Worm (Caenorhabditis elegans) whole organism, L1 larva: ENCODE measurements around the gene C55C3.7.

ENCODE experiments used
- C16A3.4 ChIP-seq: fragments of 150-350 bp; optimal IDR thresholded peaks from 2 replicates; lab custom pipeline; 2014; ENCODE audit warnings: missing biosample characterization, missing genetic modification characterization
- Y116A8C.19 ChIP-seq: sonication (generic microtip); optimal IDR thresholded peaks from 2 replicates; lab custom pipeline; 2016; ENCODE audit warnings: missing compliant biosample characterization, missing genetic modification characterization, borderline replicate concordance
- alr-1 ChIP-seq: fragments of 200-800 bp; sonication (Bioruptor generic); optimal IDR thresholded peaks from 2 replicates; lab custom pipeline; 2018; ENCODE audit warnings: borderline replicate concordance, mild to moderate bottlenecking, missing genetic modification characterization, missing compliant biosample characterization
- aly-2 ChIP-seq: fragments of 150-350 bp; optimal IDR thresholded peaks from 2 replicates; lab custom pipeline; 2014; ENCODE audit warnings: missing biosample characterization, missing genetic modification characterization
- ceh-88 ChIP-seq: fragments of 200-800 bp; sonication (Bioruptor generic); IDR thresholded peaks from 2 replicates; pipeline ENCODE4 v1.3.6; 2022; ENCODE audit warnings: missing genetic modification characterization, missing compliant biosample characterization
- dpl-1 ChIP-seq, 3 experiments: fragments of 150-350 bp in 2 of 3; sonication (generic microtip) in 1 of 3; optimal IDR thresholded peaks; 2 replicates each; lab custom pipeline; 2014 to 2017; ENCODE audit warnings: missing biosample characterization in 3 of 3, missing genetic modification characterization in 3 of 3, missing genetic modification reagents in 3 of 3
- dsc-1 ChIP-seq: sonication (generic microtip); optimal IDR thresholded peaks from 2 replicates; lab custom pipeline; 2016; ENCODE audit warnings: mild to moderate bottlenecking, missing genetic modification characterization, missing compliant biosample characterization
- efl-1 ChIP-seq, 4 experiments: fragments of 150-350 bp; optimal IDR thresholded peaks in 3 of 4; peaks in 1 of 4; 1 replicate in 1 of 4; 2 replicates in 3 of 4; lab custom pipeline; 2014; ENCODE audit warnings: missing biosample characterization in 2 of 4, missing genetic modification characterization in 2 of 4, missing genetic modification reagents in 2 of 4
- egl-27 ChIP-seq, 2 experiments: fragments of 150-350 bp in 1 of 2; sonication (generic microtip); optimal IDR thresholded peaks; 3 replicates each; lab custom pipeline; 2017 to 2018; ENCODE audit warnings: missing biosample characterization in 2 of 2, missing genetic modification characterization in 2 of 2, missing genetic modification reagents in 2 of 2
- elt-2 ChIP-seq: sonication (generic microtip); optimal IDR thresholded peaks from 2 replicates; lab custom pipeline; 2016; ENCODE audit warnings: missing genetic modification characterization, mild to moderate bottlenecking, inconsistent platforms, missing compliant biosample characterization, missing genetic modification reagents
- ets-5 ChIP-seq: fragments of 200-800 bp; sonication (Bioruptor generic); IDR thresholded peaks from 2 replicates; pipeline ENCODE4 v1.3.6; 2022; ENCODE audit warnings: missing genetic modification characterization, missing compliant biosample characterization
- fkh-4 ChIP-seq: sonication (generic microtip); optimal IDR thresholded peaks from 2 replicates; lab custom pipeline; 2016; ENCODE audit warnings: missing compliant biosample characterization, missing genetic modification characterization, borderline replicate concordance
- fkh-8 ChIP-seq: sonication (generic microtip); optimal IDR thresholded peaks from 2 replicates; lab custom pipeline; 2016; ENCODE audit warnings: mild to moderate bottlenecking, missing genetic modification characterization, missing compliant biosample characterization
- grh-1 ChIP-seq: fragments of 200-800 bp; sonication (Bioruptor generic); IDR thresholded peaks from 2 replicates; pipeline ENCODE4 v1.3.6; 2022; ENCODE audit warnings: missing genetic modification reagents, missing genetic modification characterization, missing compliant biosample characterization
- hlh-17 ChIP-seq: fragments of 200-800 bp; sonication (Bioruptor generic); optimal IDR thresholded peaks from 2 replicates; lab custom pipeline; 2018; ENCODE audit warnings: missing genetic modification characterization, mild to moderate bottlenecking, missing compliant biosample characterization, moderate library complexity, borderline replicate concordance
- hlh-4 ChIP-seq: sonication (generic microtip); optimal IDR thresholded peaks from 2 replicates; lab custom pipeline; 2016; ENCODE audit warnings: mild to moderate bottlenecking, missing genetic modification characterization, missing compliant biosample characterization
- irx-1 ChIP-seq: sonication (generic microtip); optimal IDR thresholded peaks from 2 replicates; lab custom pipeline; 2016; ENCODE audit warnings: missing genetic modification characterization, missing compliant biosample characterization
- lin-14 ChIP-seq: fragments of 200-800 bp; sonication (Bioruptor generic); optimal IDR thresholded peaks from 2 replicates; lab custom pipeline; 2018; ENCODE audit warnings: mild to moderate bottlenecking, missing genetic modification characterization, moderate library complexity, missing compliant biosample characterization
- lin-35 ChIP-seq, 2 experiments: fragments of 150-350 bp; optimal IDR thresholded peaks; 2 replicates each; lab custom pipeline; 2014; ENCODE audit warnings: missing biosample characterization in 2 of 2, missing genetic modification characterization in 2 of 2, missing genetic modification reagents in 2 of 2
- lin-39 ChIP-seq: fragments of 150-350 bp; optimal IDR thresholded peaks from 2 replicates; lab custom pipeline; 2014; ENCODE audit warnings: missing biosample characterization, missing genetic modification reagents, missing genetic modification characterization
- lsy-2 ChIP-seq, 2 experiments: fragments of 150-350 bp; optimal IDR thresholded peaks; 2 replicates each; lab custom pipeline; 2014; ENCODE audit warnings: missing biosample characterization in 2 of 2, missing genetic modification characterization in 2 of 2
- mdl-1 ChIP-seq, 2 experiments: fragments of 150-350 bp; optimal IDR thresholded peaks; 2 replicates each; lab custom pipeline; 2014 to 2017; ENCODE audit warnings: missing biosample characterization in 2 of 2, missing genetic modification characterization in 2 of 2, inconsistent platforms in 1 of 2
- mep-1 ChIP-seq: fragments of 150-350 bp; optimal IDR thresholded peaks from 2 replicates; lab custom pipeline; 2014; ENCODE audit warnings: missing biosample characterization, missing genetic modification characterization
- nhr-19 ChIP-seq: fragments of 200-800 bp; sonication (Bioruptor generic); conservative IDR thresholded peaks from 2 replicates; pipeline ENCODE4 v1.3.6; 2022; ENCODE audit warnings: missing genetic modification characterization, missing compliant biosample characterization
- nhr-20 ChIP-seq: sonication (generic microtip); optimal IDR thresholded peaks from 2 replicates; lab custom pipeline; 2016; ENCODE audit warnings: mild to moderate bottlenecking, missing genetic modification characterization, missing compliant biosample characterization
- nhr-237 ChIP-seq: fragments of 150-350 bp; optimal IDR thresholded peaks from 2 replicates; lab custom pipeline; 2014; ENCODE audit warnings: missing biosample characterization, missing genetic modification characterization
- nhr-47 ChIP-seq: sonication (generic microtip); optimal IDR thresholded peaks from 2 replicates; lab custom pipeline; 2016; ENCODE audit warnings: mild to moderate bottlenecking, missing genetic modification characterization, moderate library complexity, missing compliant biosample characterization
- nhr-71 ChIP-seq: sonication (generic microtip); optimal IDR thresholded peaks from 2 replicates; lab custom pipeline; 2016; ENCODE audit warnings: mild to moderate bottlenecking, missing genetic modification characterization, moderate library complexity, missing compliant biosample characterization
- nhr-77 ChIP-seq: fragments of 150-350 bp; optimal IDR thresholded peaks from 2 replicates; lab custom pipeline; 2014; ENCODE audit warnings: missing biosample characterization, missing genetic modification characterization
- nhr-85 ChIP-seq: sonication (generic microtip); peaks from one replicate; lab custom pipeline; 2016; ENCODE audit warnings: missing genetic modification characterization, inconsistent platforms, missing compliant biosample characterization
- sptf-1 ChIP-seq: fragments of 150-350 bp; optimal IDR thresholded peaks from 2 replicates; lab custom pipeline; 2014; ENCODE audit warnings: missing biosample characterization, missing genetic modification characterization
- swsn-7 ChIP-seq: sonication (generic microtip); optimal IDR thresholded peaks from 2 replicates; lab custom pipeline; 2016; ENCODE audit warnings: missing genetic modification characterization, missing compliant biosample characterization
- unc-86 ChIP-seq: sonication (generic microtip); optimal IDR thresholded peaks from 2 replicates; lab custom pipeline; 2016; ENCODE audit warnings: missing genetic modification characterization, missing compliant biosample characterization
- unc-98 ChIP-seq: fragments of 200-800 bp; sonication (Bioruptor generic); IDR thresholded peaks from 2 replicates; pipeline ENCODE4 v1.3.6; 2022; ENCODE audit warnings: missing genetic modification characterization, missing compliant biosample characterization
- xbp-1 ChIP-seq: sonication (generic microtip); optimal IDR thresholded peaks from 2 replicates; lab custom pipeline; 2016; ENCODE audit warnings: missing genetic modification characterization, missing compliant biosample characterization

C55C3.7 gene

ce11 chrIV:5662886-5663285 is 19.6 kb downstream of the C55C3.7 start:
- peak; percentile 13 for TF ChIP-seq nhr-85 (tag; lab: Kevin White, UChicago)
- no peak for TF ChIP-seq lsy-2 (tag; optimal IDR thresholded peaks at IDR 0.05; lab: Kevin White, UChicago)

- TF ChIP-seq grh-1 (GFP tag; lab: Robert Waterston, UW), result no peak
- TF ChIP-seq efl-1 (optimal IDR thresholded peaks at IDR 0.05; lab: Kevin White, UChicago), result no peak
- peak in 1 of 2 experiments; percentile 17 for TF ChIP-seq efl-1 (GFP tag; optimal IDR thresholded peaks at IDR 0.05 in 1 of 2; lab: Kevin White, UChicago)
Observed at ce11 chrIV:5662073-5662472, 20.4 kb downstream of the C55C3.7 start.

ce11 chrIV:5660239-5660638 is 22.2 kb downstream of the C55C3.7 start, which contains the start of gene skn-1:
TSS of gene skn-1 (minus strand) at chrIV:5660384.
- TF ChIP-seq Y116A8C.19 (tag; lab: Kevin White, UChicago), result no peak
- no peak for TF ChIP-seq efl-1 (optimal IDR thresholded peaks at IDR 0.05; lab: Kevin White, UChicago)
- peak in 1 of 2 experiments; percentile 88 for TF ChIP-seq efl-1 (GFP tag; optimal IDR thresholded peaks at IDR 0.05 in 1 of 2; lab: Kevin White, UChicago)

- TF ChIP-seq mep-1 (tag; lab: Kevin White, UChicago) (no peak), lin-35 (GFP tag; optimal IDR thresholded peaks at IDR 0.05; lab: Kevin White, UChicago) (peak in 1 of 2 experiments; percentile 24), nhr-19 (GFP tag; lab: Robert Waterston, UW) (no peak), lin-14 (GFP tag; lab: Kevin White, UChicago) (peak; percentile 12), elt-2 (tag; lab: Kevin White, UChicago) (peak; percentile 58)
Observed at ce11 chrIV:5659461-5659860, 23.0 kb downstream of the C55C3.7 start.

ce11 chrIV:5658897-5659296 is 23.6 kb downstream of the C55C3.7 start:
- peak; percentile 57 for TF ChIP-seq elt-2 (tag; lab: Kevin White, UChicago)
- TF ChIP-seq mdl-1 (tag; optimal IDR thresholded peaks at IDR 0.05; lab: Kevin White, UChicago), result peak in 1 of 2 experiments; percentile 3
- no peak for TF ChIP-seq aly-2 (tag; lab: Kevin White, UChicago)
- TF ChIP-seq, all 84 proteins: peak for 2

- TF ChIP-seq lin-39 (tag; lab: Kevin White, UChicago), result no peak
- no peak for TF ChIP-seq unc-98 (GFP tag; lab: Robert Waterston, UW)
- no peak for TF ChIP-seq lsy-2 (tag; optimal IDR thresholded peaks at IDR 0.05; lab: Kevin White, UChicago)
- TF ChIP-seq nhr-71 (tag; lab: Kevin White, UChicago), result peak; percentile 69
- TF ChIP-seq egl-27 (tag; optimal IDR thresholded peaks at IDR 0.05; lab: Kevin White, UChicago), result no peak
- TF ChIP-seq fkh-8, result peak; percentile 72
- no peak for TF ChIP-seq nhr-237 (tag; lab: Kevin White, UChicago)
- peak; percentile 24 for TF ChIP-seq unc-86 (tag; lab: Kevin White, UChicago)
- no peak for TF ChIP-seq hlh-17
- TF ChIP-seq sptf-1, result no peak
- TF ChIP-seq hlh-4 (tag; lab: Kevin White, UChicago), result peak; percentile 30
- no peak for TF ChIP-seq efl-1 (optimal IDR thresholded peaks at IDR 0.05; lab: Kevin White, UChicago)
- peak in 1 of 2 experiments; percentile 67 for TF ChIP-seq efl-1 (GFP tag; optimal IDR thresholded peaks at IDR 0.05 in 1 of 2; lab: Kevin White, UChicago)
- no peak for TF ChIP-seq ceh-88 (GFP tag; lab: Robert Waterston, UW)
- peak; percentile 23 for TF ChIP-seq lin-14 (GFP tag; lab: Kevin White, UChicago)
- TF ChIP-seq alr-1, result no peak
- TF ChIP-seq fkh-4, result no peak
- TF ChIP-seq nhr-47, result peak; percentile 63
- TF ChIP-seq xbp-1 (tag; lab: Kevin White, UChicago), result no peak
- TF ChIP-seq C16A3.4 (tag; lab: Kevin White, UChicago), result no peak
- TF ChIP-seq swsn-7 (tag; lab: Kevin White, UChicago), result peak; percentile 23
- TF ChIP-seq nhr-20, result peak; percentile 31
- no peak for TF ChIP-seq nhr-77 (tag; lab: Kevin White, UChicago)
- no peak for TF ChIP-seq ets-5 (GFP tag; lab: Robert Waterston, UW)
- TF ChIP-seq dsc-1 (tag; lab: Kevin White, UChicago), result peak; percentile 59
- peak; percentile 19 for TF ChIP-seq elt-2 (tag; lab: Kevin White, UChicago)
- TF ChIP-seq irx-1 (tag; lab: Kevin White, UChicago), result no peak
- no peak for TF ChIP-seq dpl-1 (GFP tag; optimal IDR thresholded peaks at IDR 0.05; lab: Kevin White, UChicago)
Observed at ce11 chrIV:5658225-5658624, 24.2 kb downstream of the C55C3.7 start.
